Fruit fly (Drosophila melanogaster) whole organism, prepupa: Measurements from ENCODE around the gene CG7829.
A peak's percentile ranks its signal among the peaks of the same experiment; 100 is the strongest.

Source experiments
- Blimp-1 ChIP-seq: fragments of 200-800 bp; sonication (Bioruptor generic); optimal IDR thresholded peaks from 3 replicates; lab custom pipeline; 2017; ENCODE audit warnings: missing biosample characterization, missing genetic modification characterization, mild to moderate bottlenecking, moderate library complexity, missing genetic modification reagents
- CG10631 ChIP-seq: fragments of 200-800 bp; sonication (Bioruptor generic); optimal IDR thresholded peaks from 2 replicates; lab custom pipeline; 2016; ENCODE audit warnings: missing biosample characterization, missing genetic modification characterization
- CG10669 ChIP-seq: fragments of 200-800 bp; sonication (Bioruptor generic); optimal IDR thresholded peaks from 3 replicates; lab custom pipeline; 2018; ENCODE audit warnings: missing biosample characterization, mild to moderate bottlenecking, missing genetic modification characterization, moderate library complexity
- CG11294 ChIP-seq: fragments of 200-800 bp; sonication (Bioruptor generic); IDR thresholded peaks from 2 replicates; pipeline ENCODE4 v1.3.6; 2022; ENCODE audit warnings: missing biosample characterization, missing genetic modification characterization
- CG11902 ChIP-seq: fragments of 200-800 bp; sonication (Bioruptor generic); optimal IDR thresholded peaks from 3 replicates; lab custom pipeline; 2016; ENCODE audit warnings: missing biosample characterization, missing genetic modification characterization
- CG15336 ChIP-seq: fragments of 200-800 bp; sonication (Bioruptor generic); IDR thresholded peaks from 2 replicates; pipeline ENCODE4 v1.3.6; 2022; ENCODE audit warnings: missing biosample characterization, missing genetic modification characterization
- CG1621 ChIP-seq: fragments of 200-800 bp; sonication (Bioruptor generic); optimal IDR thresholded peaks from 3 replicates; lab custom pipeline; 2018; ENCODE audit warnings: missing biosample characterization, mild to moderate bottlenecking, missing genetic modification characterization
- CG16779 ChIP-seq: fragments of 200-800 bp; sonication (Bioruptor generic); optimal IDR thresholded peaks from 3 replicates; lab custom pipeline; 2017; ENCODE audit warnings: missing biosample characterization, mild to moderate bottlenecking, missing genetic modification characterization
- CG32006 ChIP-seq: fragments of 200-800 bp; sonication (Bioruptor generic); optimal IDR thresholded peaks from 3 replicates; lab custom pipeline; 2017; ENCODE audit warnings: missing biosample characterization, mild to moderate bottlenecking, missing genetic modification characterization
- CG34406 ChIP-seq: fragments of 200-800 bp; sonication (Bioruptor generic); optimal IDR thresholded peaks from 3 replicates; lab custom pipeline; 2016; ENCODE audit warnings: missing biosample characterization, missing genetic modification characterization
- CG3919 ChIP-seq: fragments of 200-800 bp; sonication (Bioruptor generic); optimal IDR thresholded peaks from 3 replicates; lab custom pipeline; 2016; ENCODE audit warnings: missing biosample characterization, missing genetic modification characterization
- CG6163 ChIP-seq: fragments of 200-800 bp; sonication (Bioruptor generic); IDR thresholded peaks from 3 replicates; pipeline ENCODE4 v1.3.6; 2022; ENCODE audit warnings: missing biosample characterization, missing genetic modification characterization
- CG6276 ChIP-seq: fragments of 200-800 bp; sonication (Bioruptor generic); optimal IDR thresholded peaks from 2 replicates; lab custom pipeline; 2017; ENCODE audit warnings: missing biosample characterization, mild to moderate bottlenecking, missing genetic modification characterization
- CG6792 ChIP-seq: fragments of 200-800 bp; sonication (Bioruptor generic); optimal IDR thresholded peaks from 3 replicates; lab custom pipeline; 2016; ENCODE audit warnings: missing biosample characterization, missing genetic modification characterization
- CG6808 ChIP-seq: fragments of 200-800 bp; sonication (Bioruptor generic); optimal IDR thresholded peaks from 3 replicates; lab custom pipeline; 2017; ENCODE audit warnings: missing biosample characterization, missing genetic modification characterization, mild to moderate bottlenecking, moderate library complexity, missing genetic modification reagents
- CG6854 ChIP-seq: fragments of 200-800 bp; sonication (Bioruptor generic); optimal IDR thresholded peaks from 2 replicates; lab custom pipeline; 2017; ENCODE audit warnings: missing biosample characterization, mild to moderate bottlenecking, missing genetic modification characterization
- CG7368 ChIP-seq: fragments of 200-800 bp; sonication (Bioruptor generic); optimal IDR thresholded peaks from 3 replicates; lab custom pipeline; 2016; ENCODE audit warnings: missing biosample characterization, missing genetic modification characterization
- CG8119 ChIP-seq: fragments of 200-800 bp; sonication (Bioruptor generic); IDR thresholded peaks from 3 replicates; pipeline ENCODE4 v1.3.6; 2022; ENCODE audit warnings: missing biosample characterization, missing genetic modification characterization
- CG8319 ChIP-seq: fragments of 200-800 bp; sonication (Bioruptor generic); optimal IDR thresholded peaks from 3 replicates; lab custom pipeline; 2016; ENCODE audit warnings: missing biosample characterization, missing genetic modification characterization
- CG8632 ChIP-seq: fragments of 200-800 bp; sonication (Bioruptor generic); optimal IDR thresholded peaks from 3 replicates; lab custom pipeline; 2016; ENCODE audit warnings: missing biosample characterization, missing genetic modification characterization
- CG9139 ChIP-seq: fragments of 200-800 bp; sonication (Bioruptor generic); optimal IDR thresholded peaks from 3 replicates; lab custom pipeline; 2017; ENCODE audit warnings: missing biosample characterization, mild to moderate bottlenecking, missing genetic modification characterization
- Eip75B ChIP-seq: fragments of 200-800 bp; sonication (Bioruptor generic); optimal IDR thresholded peaks from 3 replicates; lab custom pipeline; 2016; ENCODE audit warnings: missing biosample characterization, missing genetic modification characterization
- Ets21C ChIP-seq: fragments of 200-800 bp; sonication (Bioruptor generic); optimal IDR thresholded peaks from 3 replicates; lab custom pipeline; 2016; ENCODE audit warnings: missing biosample characterization, missing genetic modification characterization
- Ets96B ChIP-seq: fragments of 200-800 bp; optimal IDR thresholded peaks from 2 replicates; lab custom pipeline; 2019; ENCODE audit warnings: missing biosample characterization, mild to moderate bottlenecking, missing genetic modification characterization, moderate library complexity
- Gug ChIP-seq: fragments of 200-800 bp; sonication (Bioruptor generic); IDR thresholded peaks from 2 replicates; pipeline ENCODE4 v1.3.6; 2022; ENCODE audit warnings: missing biosample characterization, missing genetic modification characterization
- Hr38 ChIP-seq: sonication (Bioruptor generic); optimal IDR thresholded peaks from 2 replicates; lab custom pipeline; 2016; ENCODE audit warnings: missing biosample characterization, missing genetic modification characterization
- Hr39 ChIP-seq: fragments of 200-800 bp; sonication (Bioruptor generic); optimal IDR thresholded peaks from 2 replicates; lab custom pipeline; 2016; ENCODE audit warnings: missing biosample characterization, missing genetic modification characterization
- Hr4 ChIP-seq: fragments of 200-800 bp; sonication (Bioruptor generic); optimal IDR thresholded peaks from 3 replicates; lab custom pipeline; 2016; ENCODE audit warnings: missing biosample characterization, missing genetic modification characterization
- Lpt ChIP-seq: fragments of 200-800 bp; sonication (Bioruptor generic); optimal IDR thresholded peaks from 3 replicates; lab custom pipeline; 2016; ENCODE audit warnings: missing biosample characterization, missing genetic modification characterization
- Met ChIP-seq: fragments of 200-800 bp; sonication (Bioruptor generic); optimal IDR thresholded peaks from 3 replicates; lab custom pipeline; 2016; ENCODE audit warnings: missing biosample characterization, missing genetic modification characterization
- Smox ChIP-seq: fragments of 200-800 bp; sonication (Bioruptor generic); optimal IDR thresholded peaks from 3 replicates; lab custom pipeline; 2016; ENCODE audit warnings: missing biosample characterization, missing genetic modification characterization
- Sox102F ChIP-seq: fragments of 200-800 bp; sonication (Bioruptor generic); optimal IDR thresholded peaks from 2 replicates; lab custom pipeline; 2016; ENCODE audit warnings: missing biosample characterization, mild to moderate bottlenecking, missing genetic modification characterization
- Sox14 ChIP-seq: fragments of 200-800 bp; sonication (Bioruptor generic); optimal IDR thresholded peaks from 3 replicates; lab custom pipeline; 2016; ENCODE audit warnings: missing biosample characterization, missing genetic modification characterization
- acj6 ChIP-seq: fragments of 200-800 bp; sonication (Bioruptor generic); optimal IDR thresholded peaks from 3 replicates; lab custom pipeline; 2016; ENCODE audit warnings: missing biosample characterization, missing genetic modification characterization
- cyc ChIP-seq: fragments of 200-800 bp; sonication (Bioruptor generic); optimal IDR thresholded peaks from 3 replicates; lab custom pipeline; 2016; ENCODE audit warnings: missing biosample characterization, missing genetic modification characterization
- dac ChIP-seq: fragments of 200-800 bp; sonication (Bioruptor generic); optimal IDR thresholded peaks from 2 replicates; lab custom pipeline; 2017; ENCODE audit warnings: missing biosample characterization, mild to moderate bottlenecking, missing genetic modification characterization
- dsx ChIP-seq: fragments of 200-800 bp; optimal IDR thresholded peaks from 3 replicates; lab custom pipeline; 2019; ENCODE audit warnings: missing biosample characterization, mild to moderate bottlenecking, missing genetic modification characterization, moderate library complexity; ENCODE audit not compliant: poor library complexity, severe bottlenecking
- esn ChIP-seq: fragments of 200-800 bp; sonication (Bioruptor generic); optimal IDR thresholded peaks from 2 replicates; lab custom pipeline; 2016; ENCODE audit warnings: missing biosample characterization, mild to moderate bottlenecking, missing genetic modification characterization, moderate library complexity
- fd59A ChIP-seq: fragments of 200-800 bp; sonication (Bioruptor generic); optimal IDR thresholded peaks from 2 replicates; lab custom pipeline; 2017; ENCODE audit warnings: missing biosample characterization, mild to moderate bottlenecking, missing genetic modification characterization, missing genetic modification reagents
- fd85E ChIP-seq: fragments of 200-800 bp; sonication (Bioruptor generic); optimal IDR thresholded peaks from 3 replicates; lab custom pipeline; 2016; ENCODE audit warnings: missing biosample characterization, missing genetic modification characterization
- fkh ChIP-seq: fragments of 200-800 bp; sonication (Bioruptor generic); optimal IDR thresholded peaks from 3 replicates; lab custom pipeline; 2017; ENCODE audit warnings: missing biosample characterization, mild to moderate bottlenecking, missing genetic modification characterization, moderate library complexity
- lz ChIP-seq: fragments of 200-800 bp; sonication (Bioruptor generic); optimal IDR thresholded peaks from 3 replicates; lab custom pipeline; 2016; ENCODE audit warnings: missing biosample characterization, missing genetic modification characterization
- net ChIP-seq: fragments of 200-800 bp; sonication (Bioruptor generic); optimal IDR thresholded peaks from 3 replicates; lab custom pipeline; 2016; ENCODE audit warnings: missing biosample characterization, missing genetic modification characterization
- pdm3 ChIP-seq: fragments of 200-800 bp; sonication (Bioruptor generic); optimal IDR thresholded peaks from 3 replicates; lab custom pipeline; 2016; ENCODE audit warnings: missing biosample characterization, missing genetic modification characterization
- salr ChIP-seq, 2 experiments: fragments of 200-800 bp; sonication (Bioruptor generic); optimal IDR thresholded peaks; 3 replicates each; lab custom pipeline; 2016 to 2018; ENCODE audit warnings: missing biosample characterization in 2 of 2, missing genetic modification characterization in 2 of 2, mild to moderate bottlenecking in 1 of 2
- spab ChIP-seq: fragments of 200-800 bp; sonication (Bioruptor generic); optimal IDR thresholded peaks from 2 replicates; lab custom pipeline; 2017; ENCODE audit warnings: missing biosample characterization, mild to moderate bottlenecking, missing genetic modification characterization, missing genetic modification reagents
- ss ChIP-seq, 2 experiments: fragments of 200-800 bp; sonication (Bioruptor generic); optimal IDR thresholded peaks; 2 replicates in 1 of 2; 3 replicates in 1 of 2; lab custom pipeline; 2017 to 2018; ENCODE audit warnings: mild to moderate bottlenecking in 2 of 2, missing biosample characterization in 2 of 2, missing genetic modification characterization in 2 of 2, moderate library complexity in 1 of 2
- svp ChIP-seq: fragments of 200-800 bp; sonication (Bioruptor generic); peaks from one replicate; lab custom pipeline; 2016; ENCODE audit warnings: missing biosample characterization, missing genetic modification characterization
- topi ChIP-seq: fragments of 200-800 bp; sonication (Bioruptor generic); optimal IDR thresholded peaks from 3 replicates; lab custom pipeline; 2016; ENCODE audit warnings: missing biosample characterization, missing genetic modification characterization

Gene CG7829

DNA sequence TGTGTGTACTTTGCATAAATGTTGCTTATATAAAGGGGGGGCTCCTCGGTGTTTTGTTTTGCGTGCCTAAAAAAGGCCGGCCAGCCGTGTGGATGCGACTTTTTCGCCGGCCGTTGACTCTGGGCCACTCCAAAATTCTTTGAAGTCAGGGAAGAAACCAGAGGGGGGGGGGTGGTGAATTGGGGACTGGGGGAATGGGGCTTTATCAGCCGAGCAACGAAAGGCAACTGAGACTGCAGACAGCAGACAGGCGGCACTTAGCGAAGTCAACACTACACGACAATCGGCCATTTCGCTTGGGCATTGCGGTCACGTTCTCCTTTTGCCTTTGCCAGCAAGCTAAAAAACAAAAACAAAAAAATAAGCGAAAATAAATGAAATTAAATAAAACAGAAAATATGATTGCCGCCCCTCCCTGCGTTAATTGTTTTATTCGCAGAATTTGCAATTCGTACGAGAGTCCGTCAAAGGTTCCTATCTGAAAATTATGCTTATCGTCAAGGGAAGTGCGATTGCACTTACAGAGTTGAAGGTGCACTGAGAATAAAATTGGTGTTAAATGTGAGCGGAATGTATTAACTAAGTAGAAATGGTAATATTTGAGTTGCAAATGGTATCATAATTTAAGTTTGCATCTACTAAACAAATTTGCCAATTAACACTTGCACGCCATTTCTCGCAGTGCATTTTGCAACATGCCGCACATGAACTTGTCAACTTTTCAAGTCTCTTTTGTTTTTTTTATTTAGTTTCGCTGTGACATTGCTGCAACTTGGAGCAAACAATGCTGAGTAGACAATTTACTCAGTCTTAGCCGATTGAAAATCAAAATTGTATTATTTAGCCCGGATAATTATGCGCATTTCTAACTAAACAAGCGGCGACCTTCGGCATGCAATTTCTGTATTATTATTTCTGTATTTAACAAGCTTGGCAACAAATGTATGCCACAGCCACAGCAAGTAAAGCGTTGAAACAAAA, 31.3 kb downstream of the CG7829 start:
- peak; percentile 95 for TF ChIP-seq topi (GFP tag; lab: Kevin White, UChicago)
- TF ChIP-seq CG3919 (GFP tag; lab: Kevin White, UChicago) = peak; percentile 90
- peak in 1 of 2 experiments; percentile 60 for TF ChIP-seq ss (GFP tag; optimal IDR thresholded peaks at IDR 0.05; lab: Kevin White, UChicago)
- TF ChIP-seq pdm3 (GFP tag; lab: Kevin White, UChicago) = peak; percentile 60
- TF ChIP-seq Ets21C (GFP tag; lab: Kevin White, UChicago) = peak; percentile 62
- no peak for TF ChIP-seq fkh (GFP tag; lab: Kevin White, UChicago)
- TF ChIP-seq Hr39 (GFP tag; lab: Kevin White, UChicago) = peak; percentile 79
- peak; percentile 53 for TF ChIP-seq spab (GFP tag; lab: Kevin White, UChicago)
- no peak for TF ChIP-seq CG8632 (GFP tag; lab: Kevin White, UChicago)
- peak; percentile 24 for TF ChIP-seq CG32006 (GFP tag; lab: Kevin White, UChicago)
- TF ChIP-seq lz = peak; percentile 77
- no peak for TF ChIP-seq fd59A
- TF ChIP-seq Blimp-1 = peak; percentile 64
- TF ChIP-seq fd85E (GFP tag; lab: Kevin White, UChicago) = peak; percentile 59
- peak; percentile 82 for TF ChIP-seq Eip75B (GFP tag; lab: Kevin White, UChicago)
- TF ChIP-seq CG15336 = peak; percentile 64
- TF ChIP-seq CG6854 = peak; percentile 46
- peak; percentile 85 for TF ChIP-seq CG11902 (GFP tag; lab: Kevin White, UChicago)
- no peak for TF ChIP-seq dac (GFP tag; lab: Kevin White, UChicago)
- no peak for TF ChIP-seq Hr38 (GFP tag; lab: Kevin White, UChicago)
- peak; percentile 63 for TF ChIP-seq Lpt
- peak; percentile 92 for TF ChIP-seq cyc (GFP tag; lab: Kevin White, UChicago)
- peak; percentile 70 for TF ChIP-seq Ets96B (tag; lab: Kevin White, UChicago)
- TF ChIP-seq CG6792 (GFP tag; lab: Kevin White, UChicago) = peak; percentile 58
- TF ChIP-seq Met (GFP tag; lab: Kevin White, UChicago) = peak; percentile 95
- peak; percentile 69 for TF ChIP-seq CG8119
- no peak for TF ChIP-seq CG9139 (GFP tag; lab: Kevin White, UChicago)
- TF ChIP-seq svp (GFP tag; lab: Kevin White, UChicago) = peak; percentile 98
- TF ChIP-seq Smox (GFP tag; lab: Kevin White, UChicago) = peak; percentile 76
- TF ChIP-seq dsx (GFP tag; lab: Kevin White, UChicago) = peak; percentile 73
- TF ChIP-seq CG8319 (GFP tag; lab: Kevin White, UChicago) = peak; percentile 39
- TF ChIP-seq salr (GFP tag; optimal IDR thresholded peaks at IDR 0.05; lab: Kevin White, UChicago) = no peak
- peak; percentile 55 for TF ChIP-seq Sox14 (GFP tag; lab: Kevin White, UChicago)
- TF ChIP-seq acj6 (GFP tag; lab: Kevin White, UChicago) = peak; percentile 55
- peak; percentile 49 for TF ChIP-seq CG34406 (GFP tag; lab: Kevin White, UChicago)
- TF ChIP-seq CG6163 (GFP tag; lab: Robert Waterston, UW) = peak; percentile 91
- TF ChIP-seq CG1621 = no peak
- TF ChIP-seq CG7368 (GFP tag; lab: Kevin White, UChicago) = peak; percentile 74
- TF ChIP-seq Gug (GFP tag; lab: Robert Waterston, UW) = peak; percentile 61
- no peak for TF ChIP-seq Hr4
- TF ChIP-seq CG6276 (GFP tag; lab: Kevin White, UChicago) = peak; percentile 46
- peak; percentile 76 for TF ChIP-seq Sox102F (GFP tag; lab: Kevin White, UChicago)
- peak; percentile 38 for TF ChIP-seq net (GFP tag; lab: Kevin White, UChicago)
- peak; percentile 66 for TF ChIP-seq CG10669 (GFP tag; lab: Kevin White, UChicago)
- TF ChIP-seq CG16779 (tag; lab: Kevin White, UChicago) = peak; percentile 24
- no peak for TF ChIP-seq CG10631 (GFP tag; lab: Kevin White, UChicago)
- TF ChIP-seq esn (GFP tag; lab: Kevin White, UChicago) = peak; percentile 84
- peak; percentile 32 for TF ChIP-seq CG6808 (GFP tag; lab: Kevin White, UChicago)
- TF ChIP-seq CG11294 = peak; percentile 62
